Worm (Caenorhabditis elegans) whole organism, young adult: ENCODE data around the gene F10C2.7.

Source experiments
- K12H6.12 ChIP-seq: fragments of 200-800 bp; sonication (Bioruptor generic); optimal IDR thresholded peaks from 2 replicates; lab custom pipeline; 2018; ENCODE audit warnings: mild to moderate bottlenecking, missing genetic modification characterization, missing compliant biosample characterization
- dpff-1 ChIP-seq: sonication (generic microtip); optimal IDR thresholded peaks from 2 replicates; lab custom pipeline; 2017; ENCODE audit warnings: mild to moderate bottlenecking, missing genetic modification characterization, missing compliant biosample characterization
- egl-18 ChIP-seq: fragments of 200-800 bp; sonication (Bioruptor generic); IDR thresholded peaks from 2 replicates; pipeline ENCODE4 v1.3.6; 2022; ENCODE audit warnings: missing genetic modification reagents, missing genetic modification characterization, missing compliant biosample characterization

DNA sequence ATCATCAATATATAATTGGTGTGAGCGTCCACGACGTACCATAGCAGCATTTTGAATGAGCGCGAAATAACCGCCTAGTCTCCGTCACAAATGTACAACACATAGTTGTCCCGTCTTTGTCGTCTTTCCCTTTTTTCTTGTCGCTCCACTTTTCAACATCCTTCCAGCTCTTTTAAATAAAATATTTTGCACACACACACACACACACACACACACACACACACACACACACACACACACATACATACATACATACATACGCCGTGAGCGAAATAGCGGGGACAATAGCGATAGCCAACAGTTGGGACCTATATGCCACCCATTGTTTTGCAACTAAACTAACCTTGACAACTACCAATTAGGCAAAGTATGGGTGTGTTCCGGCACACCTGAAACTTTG, 15.4 kb upstream of the F10C2.7 start:
- TF ChIP-seq egl-18 (GFP tag; lab: Robert Waterston, UW) (no peak), dpff-1 (tag; lab: Kevin White, UChicago) (no peak), K12H6.12 (tag; lab: Kevin White, UChicago) (no peak)
